Worm (Caenorhabditis elegans) whole organism, L2 larva: ENCODE measurements around the gene ctsa-1.1.

Experiments used
- Y55F3AM.14 ChIP-seq: fragments of 200-800 bp; sonication (Bioruptor generic); optimal IDR thresholded peaks from 2 replicates; lab custom pipeline; 2018; ENCODE audit warnings: mild to moderate bottlenecking, missing genetic modification characterization, missing compliant biosample characterization
- alr-1 ChIP-seq: fragments of 150-350 bp; optimal IDR thresholded peaks from 2 replicates; lab custom pipeline; 2014; ENCODE audit warnings: missing biosample characterization, missing genetic modification characterization
- aly-2 ChIP-seq: fragments of 150-350 bp; optimal IDR thresholded peaks from 2 replicates; lab custom pipeline; 2014; ENCODE audit warnings: missing biosample characterization, missing genetic modification characterization
- blmp-1 ChIP-seq: sonication (generic microtip); optimal IDR thresholded peaks from 2 replicates; lab custom pipeline; 2017; ENCODE audit warnings: missing genetic modification characterization, mild to moderate bottlenecking, missing compliant biosample characterization, antibody characterized with exemption, moderate library complexity; ENCODE audit not compliant: insufficient read depth
- egl-27 ChIP-seq: sonication (generic microtip); optimal IDR thresholded peaks from 3 replicates; lab custom pipeline; 2017; ENCODE audit warnings: missing biosample characterization, missing genetic modification reagents, missing genetic modification characterization
- elt-3 ChIP-seq: sonication (generic microtip); optimal IDR thresholded peaks from 2 replicates; lab custom pipeline; 2017; ENCODE audit warnings: missing biosample characterization, missing genetic modification characterization
- lin-11 ChIP-seq: fragments of 150-350 bp; sonication (generic microtip); optimal IDR thresholded peaks from 2 replicates; lab custom pipeline; 2014; ENCODE audit warnings: missing biosample characterization, missing genetic modification characterization, inconsistent platforms, mixed read lengths
- nhr-11 ChIP-seq: fragments of 150-350 bp; optimal IDR thresholded peaks from 2 replicates; lab custom pipeline; 2014; ENCODE audit warnings: missing biosample characterization, missing genetic modification characterization
- sem-4 ChIP-seq: fragments of 150-350 bp; optimal IDR thresholded peaks from 2 replicates; lab custom pipeline; 2014; ENCODE audit warnings: missing biosample characterization, missing genetic modification reagents, missing genetic modification characterization
- skn-1 ChIP-seq: sonication (generic microtip); optimal IDR thresholded peaks from 2 replicates; lab custom pipeline; 2017; ENCODE audit warnings: missing biosample characterization, missing genetic modification characterization
- unc-39 ChIP-seq: fragments of 150-350 bp; optimal IDR thresholded peaks from 2 replicates; lab custom pipeline; 2014; ENCODE audit warnings: missing biosample characterization, missing genetic modification characterization
- unc-62 ChIP-seq: fragments of 150-350 bp; optimal IDR thresholded peaks from 2 replicates; lab custom pipeline; 2014; ENCODE audit warnings: missing biosample characterization, missing genetic modification reagents, missing genetic modification characterization
- ztf-11 ChIP-seq: sonication (generic microtip); optimal IDR thresholded peaks from 2 replicates; lab custom pipeline; 2017; ENCODE audit warnings: missing biosample characterization, missing genetic modification characterization

ce11 chrII:4761020-4761419, 23.6 kb downstream of the ctsa-1.1 start:
- no peak for TF ChIP-seq unc-39 (tag; lab: Kevin White, UChicago)
- no peak for TF ChIP-seq unc-62
- no peak for TF ChIP-seq lin-11 (tag; lab: Kevin White, UChicago)
- no peak for TF ChIP-seq ztf-11 (tag; lab: Kevin White, UChicago)
- TF ChIP-seq blmp-1, result no peak
- TF ChIP-seq egl-27, result no peak
- no peak for TF ChIP-seq nhr-11 (tag; lab: Kevin White, UChicago)
- no peak for TF ChIP-seq Y55F3AM.14 (GFP tag; lab: Kevin White, UChicago)
- TF ChIP-seq sem-4 (tag; lab: Kevin White, UChicago), result no peak
- no peak for TF ChIP-seq elt-3 (tag; lab: Kevin White, UChicago)
- TF ChIP-seq skn-1 (tag; lab: Kevin White, UChicago), result no peak
- TF ChIP-seq alr-1 (tag; lab: Kevin White, UChicago), result no peak
- TF ChIP-seq aly-2 (tag; lab: Kevin White, UChicago), result no peak
